Worm (Caenorhabditis elegans) whole organism, late embryonic: ENCODE measurements around the gene ZK1320.3.

Source experiments
- C38D4.7 ChIP-seq: fragments of 200-800 bp; sonication (Bioruptor generic); optimal IDR thresholded peaks from 2 replicates; lab custom pipeline; 2018; ENCODE audit warnings: mild to moderate bottlenecking, missing genetic modification characterization, moderate library complexity, missing compliant biosample characterization
- K02D7.2 ChIP-seq: sonication (generic microtip); optimal IDR thresholded peaks from 2 replicates; lab custom pipeline; 2017; ENCODE audit warnings: mild to moderate bottlenecking, missing genetic modification characterization, missing compliant biosample characterization
- T23F11.4 ChIP-seq: fragments of 200-800 bp; sonication (Bioruptor generic); optimal IDR thresholded peaks from 2 replicates; lab custom pipeline; 2018; ENCODE audit warnings: mild to moderate bottlenecking, missing genetic modification characterization, missing compliant biosample characterization
- ceh-14 ChIP-seq: sonication (generic microtip); optimal IDR thresholded peaks from 2 replicates; lab custom pipeline; 2016; ENCODE audit warnings: missing genotype, missing genetic modification characterization, missing compliant biosample characterization
- ceh-18 ChIP-seq: sonication (generic microtip); optimal IDR thresholded peaks from 2 replicates; lab custom pipeline; 2016; ENCODE audit warnings: missing genetic modification characterization, missing compliant biosample characterization
- ceh-19 ChIP-seq: fragments of 200-800 bp; sonication (Bioruptor generic); optimal IDR thresholded peaks from 2 replicates; lab custom pipeline; 2018; ENCODE audit warnings: mild to moderate bottlenecking, missing genetic modification characterization, missing compliant biosample characterization
- ceh-22 ChIP-seq: sonication (generic microtip); optimal IDR thresholded peaks from 2 replicates; lab custom pipeline; 2017; ENCODE audit warnings: missing biosample characterization, missing genetic modification characterization
- ceh-24 ChIP-seq: sonication (generic microtip); optimal IDR thresholded peaks from 2 replicates; lab custom pipeline; 2016; ENCODE audit warnings: mild to moderate bottlenecking, missing genetic modification characterization, missing compliant biosample characterization
- ceh-30 ChIP-seq: fragments of 150-350 bp; optimal IDR thresholded peaks from 2 replicates; lab custom pipeline; 2014; ENCODE audit warnings: missing biosample characterization, missing genetic modification characterization
- ceh-31 ChIP-seq: sonication (generic microtip); optimal IDR thresholded peaks from 2 replicates; lab custom pipeline; 2016; ENCODE audit warnings: missing genetic modification characterization, missing compliant biosample characterization
- ceh-34 ChIP-seq: sonication (generic microtip); optimal IDR thresholded peaks from 2 replicates; lab custom pipeline; 2016; ENCODE audit warnings: mild to moderate bottlenecking, missing genetic modification characterization, missing compliant biosample characterization
- ceh-48 ChIP-seq: sonication (generic microtip); optimal IDR thresholded peaks from 2 replicates; lab custom pipeline; 2016; ENCODE audit warnings: missing genetic modification characterization, inconsistent platforms, missing compliant biosample characterization
- dve-1 ChIP-seq: sonication (generic microtip); optimal IDR thresholded peaks from 2 replicates; lab custom pipeline; 2017; ENCODE audit warnings: antibody characterized with exemption, mild to moderate bottlenecking, missing genetic modification characterization, missing compliant biosample characterization
- elt-2 ChIP-seq: sonication (generic microtip); optimal IDR thresholded peaks from 2 replicates; lab custom pipeline; 2016; ENCODE audit warnings: missing genetic modification reagents, missing genetic modification characterization, missing compliant biosample characterization
- elt-4 ChIP-seq: sonication (generic microtip); optimal IDR thresholded peaks from 2 replicates; lab custom pipeline; 2016; ENCODE audit warnings: missing genetic modification characterization, missing compliant biosample characterization
- ets-4 ChIP-seq: sonication (generic microtip); optimal IDR thresholded peaks from 2 replicates; lab custom pipeline; 2016; ENCODE audit warnings: missing genetic modification characterization, missing compliant biosample characterization
- fkh-6 ChIP-seq: sonication (generic microtip); optimal IDR thresholded peaks from 2 replicates; lab custom pipeline; 2016; ENCODE audit warnings: missing genetic modification characterization, missing compliant biosample characterization
- hlh-15 ChIP-seq: sonication (generic microtip); optimal IDR thresholded peaks from 2 replicates; lab custom pipeline; 2016; ENCODE audit warnings: missing genetic modification characterization, missing compliant biosample characterization
- hlh-8 ChIP-seq: sonication (generic microtip); optimal IDR thresholded peaks from 2 replicates; lab custom pipeline; 2016; ENCODE audit warnings: missing genotype, missing genetic modification characterization, missing compliant biosample characterization
- lim-6 ChIP-seq: sonication (generic microtip); optimal IDR thresholded peaks from 2 replicates; lab custom pipeline; 2016; ENCODE audit warnings: missing genetic modification characterization, missing compliant biosample characterization
- madf-2 ChIP-seq: sonication (generic microtip); optimal IDR thresholded peaks from 2 replicates; lab custom pipeline; 2017; ENCODE audit warnings: missing genetic modification characterization, missing compliant biosample characterization
- mec-3 ChIP-seq: sonication (generic microtip); optimal IDR thresholded peaks from 2 replicates; lab custom pipeline; 2016; ENCODE audit warnings: borderline replicate concordance, missing genetic modification characterization, missing compliant biosample characterization
- nhr-232 ChIP-seq: sonication (generic microtip); optimal IDR thresholded peaks from 2 replicates; lab custom pipeline; 2016; ENCODE audit warnings: missing genetic modification characterization, missing compliant biosample characterization
- pax-1 ChIP-seq: fragments of 150-350 bp; optimal IDR thresholded peaks from 2 replicates; lab custom pipeline; 2014; ENCODE audit warnings: missing biosample characterization, missing genetic modification characterization
- pha-2 ChIP-seq: sonication (generic microtip); optimal IDR thresholded peaks from 2 replicates; lab custom pipeline; 2017; ENCODE audit warnings: mild to moderate bottlenecking, missing genetic modification characterization, missing compliant biosample characterization
- pha-4 ChIP-seq: fragments of 150-350 bp; optimal IDR thresholded peaks from 2 replicates; lab custom pipeline; 2018; ENCODE audit warnings: missing biosample characterization, missing genetic modification reagents, missing genetic modification characterization
- pqm-1 ChIP-seq: sonication (generic microtip); optimal IDR thresholded peaks from 2 replicates; lab custom pipeline; 2016; ENCODE audit warnings: missing genetic modification characterization, missing compliant biosample characterization
- pros-1 ChIP-seq: fragments of 150-350 bp; optimal IDR thresholded peaks from 2 replicates; lab custom pipeline; 2014; ENCODE audit warnings: missing biosample characterization, missing genetic modification reagents, missing genetic modification characterization
- rnt-1 ChIP-seq: sonication (generic microtip); optimal IDR thresholded peaks from 2 replicates; lab custom pipeline; 2016; ENCODE audit warnings: missing genetic modification characterization, missing compliant biosample characterization
- sox-4 ChIP-seq: sonication (generic microtip); optimal IDR thresholded peaks from 2 replicates; lab custom pipeline; 2017; ENCODE audit warnings: mild to moderate bottlenecking, missing genetic modification characterization, inconsistent platforms, missing compliant biosample characterization
- ttx-3 ChIP-seq: sonication (generic microtip); optimal IDR thresholded peaks from 2 replicates; lab custom pipeline; 2016; ENCODE audit warnings: missing genetic modification reagents, missing genetic modification characterization, missing compliant biosample characterization
- unc-3 ChIP-seq, 2 experiments: fragments of 200-800 bp in 1 of 2; sonication (Bioruptor generic) in 1 of 2; sonication (generic microtip) in 1 of 2; conservative IDR thresholded peaks in 1 of 2; optimal IDR thresholded peaks in 1 of 2; 2 replicates each; pipeline versions ENCODE4 v1.3.6 to Lab custom; 2016 to 2022; ENCODE audit warnings: missing compliant biosample characterization in 2 of 2, missing genetic modification characterization in 2 of 2, missing genetic modification reagents in 1 of 2
- unc-42 ChIP-seq: sonication (generic microtip); optimal IDR thresholded peaks from 2 replicates; lab custom pipeline; 2016; ENCODE audit warnings: missing genotype, missing genetic modification characterization, missing compliant biosample characterization
- unc-86 ChIP-seq: sonication (generic microtip); optimal IDR thresholded peaks from 2 replicates; lab custom pipeline; 2016; ENCODE audit warnings: missing genetic modification characterization, missing compliant biosample characterization
- zip-5 ChIP-seq: sonication (generic microtip); optimal IDR thresholded peaks from 2 replicates; lab custom pipeline; 2016; ENCODE audit warnings: missing genetic modification characterization, missing compliant biosample characterization

The ZK1320.3 gene

DNA sequence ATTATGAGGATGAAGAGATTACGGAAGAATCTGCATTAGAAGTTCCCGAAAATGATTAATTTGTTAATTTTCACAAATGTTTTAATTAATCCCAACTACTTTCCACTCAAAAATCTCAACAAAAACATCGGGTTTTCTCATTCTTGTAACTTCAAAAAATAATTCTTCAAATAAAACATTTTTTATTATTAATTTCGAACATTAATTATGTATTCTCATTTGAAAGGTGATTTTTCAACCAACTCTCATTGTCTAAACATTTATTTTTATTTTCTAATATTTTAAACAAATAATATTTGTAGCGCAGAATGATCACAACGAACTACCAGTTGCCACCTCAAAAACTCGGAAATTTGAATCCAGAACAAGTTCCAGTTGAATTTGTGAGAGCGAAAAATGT, 11.1 kb upstream of the ZK1320.3 start, which contains the start of gene ZK1320.7:
Gene ZK1320.7 (plus strand): TSS at position 301 of the 400 bp plus-strand sequence.
- no peak for TF ChIP-seq sox-4 (tag; lab: Kevin White, UChicago)
- TF ChIP-seq ceh-30 (tag; lab: Kevin White, UChicago), result no peak
- TF ChIP-seq pha-4 (tag; lab: Kevin White, UChicago), result no peak
- TF ChIP-seq madf-2, result no peak
- no peak for TF ChIP-seq pros-1 (tag; lab: Kevin White, UChicago)
- no peak for TF ChIP-seq ets-4 (tag; lab: Kevin White, UChicago)
- TF ChIP-seq mec-3 (tag; lab: Kevin White, UChicago), result no peak
- no peak for TF ChIP-seq nhr-232 (tag; lab: Kevin White, UChicago)
- TF ChIP-seq ceh-19, result no peak
- no peak for TF ChIP-seq unc-86 (tag; lab: Kevin White, UChicago)
- no peak for TF ChIP-seq pax-1 (tag; lab: Kevin White, UChicago)
- no peak for TF ChIP-seq lim-6 (tag; lab: Kevin White, UChicago)
- TF ChIP-seq ceh-24 (tag; lab: Kevin White, UChicago), result no peak
- no peak for TF ChIP-seq ceh-34 (tag; lab: Kevin White, UChicago)
- no peak for TF ChIP-seq dve-1 (tag; lab: Kevin White, UChicago)
- no peak for TF ChIP-seq ceh-22 (tag; lab: Kevin White, UChicago)
- no peak for TF ChIP-seq T23F11.4 (GFP tag; lab: Kevin White, UChicago)
- no peak for TF ChIP-seq pha-2 (tag; lab: Kevin White, UChicago)
- TF ChIP-seq, all 69 proteins: peak for 0

- TF ChIP-seq rnt-1 (tag; lab: Kevin White, UChicago) (no peak), elt-2 (tag; lab: Kevin White, UChicago) (peak; percentile 10), ceh-48 (tag; lab: Kevin White, UChicago) (peak; percentile 67), ceh-31 (tag; lab: Kevin White, UChicago) (peak; percentile 1), unc-42 (peak; percentile 20)
Measured at ce11 chrII:9668959-9669358, 8.7 kb upstream of the ZK1320.3 start, which contains the start of gene taf-8. taf-8 (plus strand) TSS chrII:9669318.

DNA sequence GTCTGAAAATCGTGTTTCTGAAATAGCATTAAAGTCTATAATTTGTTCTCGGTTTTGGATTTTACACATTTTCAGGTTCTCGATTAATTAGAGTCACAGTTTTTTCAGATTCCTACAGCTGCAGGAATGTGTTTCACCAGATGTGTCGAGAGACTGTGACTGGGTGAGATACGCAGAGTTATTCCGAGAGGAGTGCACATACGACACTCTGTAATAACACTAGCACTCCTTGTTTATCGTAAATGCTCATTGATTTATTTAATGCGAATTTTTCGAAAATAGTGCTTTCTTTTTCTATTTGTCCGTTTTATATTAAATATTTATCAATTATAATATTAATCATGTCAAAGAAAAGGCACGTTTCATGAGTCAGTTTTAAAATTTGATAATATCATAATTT, 7.2 kb upstream of the ZK1320.3 start, which contains the start of gene ZK1320.11:
Gene ZK1320.11 (plus strand): TSS at position 243 of the 400 bp plus-strand sequence.
- TF ChIP-seq ttx-3 (tag; lab: Kevin White, UChicago), result no peak
- TF ChIP-seq hlh-8 (tag; lab: Kevin White, UChicago), result peak; percentile 43

DNA sequence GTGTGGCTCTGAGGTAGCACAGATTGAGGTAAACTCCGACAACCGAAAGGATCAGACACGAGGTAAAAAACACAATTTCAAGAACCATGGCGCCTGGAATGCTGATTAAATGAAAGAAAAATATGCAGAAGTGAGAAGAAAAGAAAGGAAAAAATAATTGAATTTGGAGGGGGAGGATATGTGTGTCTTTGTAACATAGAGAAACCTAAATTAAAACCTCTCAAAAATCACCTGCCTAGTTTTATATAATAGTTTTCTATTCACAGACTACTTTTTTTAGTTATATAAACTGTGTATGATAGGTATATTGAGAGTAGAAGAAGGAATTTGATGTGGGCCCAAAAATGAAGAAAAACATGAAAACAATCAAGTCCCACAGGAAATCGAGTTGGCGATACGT, 5.4 kb upstream of the ZK1320.3 start, which contains the start of gene ZK1320.5:
Gene ZK1320.5 (minus strand): TSS at position 101 of the 400 bp plus-strand sequence.
- no peak for TF ChIP-seq zip-5
- TF ChIP-seq fkh-6, result no peak
- TF ChIP-seq ets-4 (tag; lab: Kevin White, UChicago), result no peak
- TF ChIP-seq T23F11.4 (GFP tag; lab: Kevin White, UChicago), result no peak
- TF ChIP-seq lim-6 (tag; lab: Kevin White, UChicago), result no peak

DNA sequence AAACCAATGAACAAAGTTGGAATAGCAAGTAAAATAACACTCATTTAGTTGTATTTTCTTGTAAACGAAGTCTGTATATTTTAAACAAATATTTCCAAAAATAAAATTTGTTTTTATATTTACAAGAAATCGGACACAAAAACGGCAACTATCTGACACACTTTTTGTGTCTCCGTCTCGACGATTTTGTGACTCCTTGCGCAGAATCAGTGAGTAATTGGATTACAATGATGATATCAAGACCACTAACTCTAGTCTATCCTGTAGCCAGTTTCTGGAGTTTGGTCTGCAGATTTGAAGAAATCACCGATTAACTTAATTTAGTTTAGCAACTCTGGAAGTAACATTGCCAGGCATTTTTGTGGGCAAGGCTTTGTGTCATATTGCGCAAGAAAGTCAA, 2.6 kb upstream of the ZK1320.3 start, which contains the start of gene cyp-13A10:
Gene cyp-13A10 (minus strand): TSS at position 88 of the 400 bp plus-strand sequence.
- TF ChIP-seq pros-1 (tag; lab: Kevin White, UChicago) (no peak), unc-3 (GFP tag; conservative IDR thresholded peaks at IDR 0.05; lab: Robert Waterston, UW) (no peak), unc-3 (tag; optimal IDR thresholded peaks at IDR 0.05; lab: Kevin White, UChicago) (no peak), C38D4.7 (GFP tag; lab: Kevin White, UChicago) (no peak), nhr-232 (tag; lab: Kevin White, UChicago) (no peak), ceh-24 (tag; lab: Kevin White, UChicago) (no peak), ceh-14 (tag; lab: Kevin White, UChicago) (no peak), pax-1 (tag; lab: Kevin White, UChicago) (no peak), ceh-18 (tag; lab: Kevin White, UChicago) (no peak), pqm-1 (tag; lab: Kevin White, UChicago) (no peak), ets-4 (tag; lab: Kevin White, UChicago) (no peak), hlh-15 (tag; lab: Kevin White, UChicago) (no peak), elt-4 (tag; lab: Kevin White, UChicago) (no peak), K02D7.2 (tag; lab: Kevin White, UChicago) (no peak)
